Worm (Caenorhabditis elegans) whole organism, L2 larva: ENCODE results near the gene Y7A5A.6.

Experiments used
- C34F6.9 ChIP-seq: fragments of 150-350 bp; optimal IDR thresholded peaks from 2 replicates; lab custom pipeline; 2014; ENCODE audit warnings: missing biosample characterization, missing genetic modification characterization
- F13H6.1 ChIP-seq: sonication (generic microtip); optimal IDR thresholded peaks from 2 replicates; lab custom pipeline; 2016; ENCODE audit warnings: missing genetic modification characterization, missing compliant biosample characterization
- R02D3.7 ChIP-seq: fragments of 150-350 bp; optimal IDR thresholded peaks from 2 replicates; lab custom pipeline; 2014; ENCODE audit warnings: missing biosample characterization, missing genetic modification characterization
- Y55F3AM.14 ChIP-seq: fragments of 200-800 bp; sonication (Bioruptor generic); optimal IDR thresholded peaks from 2 replicates; lab custom pipeline; 2018; ENCODE audit warnings: mild to moderate bottlenecking, missing genetic modification characterization, missing compliant biosample characterization
- ZK546.5 ChIP-seq: sonication (generic microtip); optimal IDR thresholded peaks from 2 replicates; lab custom pipeline; 2017; ENCODE audit warnings: missing biosample characterization, missing genetic modification characterization
- alr-1 ChIP-seq: fragments of 150-350 bp; optimal IDR thresholded peaks from 2 replicates; lab custom pipeline; 2014; ENCODE audit warnings: missing biosample characterization, missing genetic modification characterization
- aly-2 ChIP-seq: fragments of 150-350 bp; optimal IDR thresholded peaks from 2 replicates; lab custom pipeline; 2014; ENCODE audit warnings: missing biosample characterization, missing genetic modification characterization
- ama-1 ChIP-seq: fragments of 150-350 bp; optimal IDR thresholded peaks from 2 replicates; lab custom pipeline; 2018; ENCODE audit warnings: inconsistent platforms
- blmp-1 ChIP-seq: sonication (generic microtip); optimal IDR thresholded peaks from 2 replicates; lab custom pipeline; 2017; ENCODE audit warnings: missing genetic modification characterization, mild to moderate bottlenecking, missing compliant biosample characterization, antibody characterized with exemption, moderate library complexity; ENCODE audit not compliant: insufficient read depth
- ceh-16 ChIP-seq: fragments of 150-350 bp; optimal IDR thresholded peaks from 2 replicates; lab custom pipeline; 2014; ENCODE audit warnings: missing biosample characterization, missing genetic modification characterization
- crh-2 ChIP-seq: sonication (generic microtip); optimal IDR thresholded peaks from 2 replicates; lab custom pipeline; 2017; ENCODE audit warnings: missing biosample characterization, missing genetic modification characterization
- dmd-4 ChIP-seq: sonication (generic microtip); optimal IDR thresholded peaks from 2 replicates; lab custom pipeline; 2017; ENCODE audit warnings: missing biosample characterization, missing genetic modification characterization
- elt-1 ChIP-seq: fragments of 150-350 bp; optimal IDR thresholded peaks from 2 replicates; lab custom pipeline; 2014; ENCODE audit warnings: missing biosample characterization, missing genetic modification characterization
- elt-3 ChIP-seq: sonication (generic microtip); optimal IDR thresholded peaks from 2 replicates; lab custom pipeline; 2017; ENCODE audit warnings: missing biosample characterization, missing genetic modification characterization
- fos-1 ChIP-seq: fragments of 150-350 bp; optimal IDR thresholded peaks from 2 replicates; lab custom pipeline; 2014; ENCODE audit warnings: missing biosample characterization, missing genetic modification characterization
- gmeb-1 ChIP-seq: fragments of 150-350 bp; optimal IDR thresholded peaks from 2 replicates; lab custom pipeline; 2014; ENCODE audit warnings: missing biosample characterization, missing genetic modification characterization
- lin-11 ChIP-seq: fragments of 150-350 bp; sonication (generic microtip); optimal IDR thresholded peaks from 2 replicates; lab custom pipeline; 2014; ENCODE audit warnings: missing biosample characterization, missing genetic modification characterization, inconsistent platforms, mixed read lengths
- lin-39 ChIP-seq: fragments of 150-350 bp; optimal IDR thresholded peaks from 2 replicates; lab custom pipeline; 2014; ENCODE audit warnings: missing biosample characterization, missing genetic modification reagents, missing genetic modification characterization
- lsy-2 ChIP-seq, 2 experiments: fragments of 150-350 bp in 1 of 2; sonication (generic microtip) in 1 of 2; optimal IDR thresholded peaks; 2 replicates each; lab custom pipeline; 2014 to 2017; ENCODE audit warnings: missing biosample characterization in 2 of 2, missing genetic modification characterization in 2 of 2
- mdl-1 ChIP-seq, 2 experiments: fragments of 150-350 bp in 1 of 2; sonication (generic microtip) in 1 of 2; optimal IDR thresholded peaks; 2 replicates each; lab custom pipeline; 2017; ENCODE audit warnings: missing biosample characterization in 2 of 2, missing genetic modification characterization in 2 of 2
- nhr-10 ChIP-seq: sonication (generic microtip); optimal IDR thresholded peaks from 2 replicates; lab custom pipeline; 2017; ENCODE audit warnings: missing biosample characterization, missing genetic modification characterization
- nhr-11 ChIP-seq: fragments of 150-350 bp; optimal IDR thresholded peaks from 2 replicates; lab custom pipeline; 2014; ENCODE audit warnings: missing biosample characterization, missing genetic modification characterization
- nhr-12 ChIP-seq: fragments of 150-350 bp; optimal IDR thresholded peaks from 2 replicates; lab custom pipeline; 2014; ENCODE audit warnings: missing biosample characterization, missing genetic modification characterization
- nhr-129 ChIP-seq: fragments of 150-350 bp; optimal IDR thresholded peaks from 2 replicates; lab custom pipeline; 2014; ENCODE audit warnings: missing biosample characterization, missing genetic modification characterization
- nhr-21 ChIP-seq: fragments of 150-350 bp; optimal IDR thresholded peaks from 2 replicates; lab custom pipeline; 2014; ENCODE audit warnings: missing biosample characterization, missing genetic modification characterization
- nhr-237 ChIP-seq: fragments of 150-350 bp; optimal IDR thresholded peaks from 2 replicates; lab custom pipeline; 2014; ENCODE audit warnings: missing biosample characterization, missing genetic modification characterization
- nhr-25 ChIP-seq: fragments of 150-350 bp; sonication (generic microtip); optimal IDR thresholded peaks from 3 replicates; lab custom pipeline; 2014; ENCODE audit warnings: missing biosample characterization, missing genetic modification characterization
- nhr-6 ChIP-seq: fragments of 150-350 bp; optimal IDR thresholded peaks from 2 replicates; lab custom pipeline; 2014; ENCODE audit warnings: missing biosample characterization, missing genetic modification characterization
- peb-1 ChIP-seq: fragments of 150-350 bp; optimal IDR thresholded peaks from 2 replicates; lab custom pipeline; 2014; ENCODE audit warnings: missing biosample characterization, missing genetic modification characterization
- sem-4 ChIP-seq: fragments of 150-350 bp; optimal IDR thresholded peaks from 2 replicates; lab custom pipeline; 2014; ENCODE audit warnings: missing biosample characterization, missing genetic modification reagents, missing genetic modification characterization
- skn-1 ChIP-seq: sonication (generic microtip); optimal IDR thresholded peaks from 2 replicates; lab custom pipeline; 2017; ENCODE audit warnings: missing biosample characterization, missing genetic modification characterization
- sma-9 ChIP-seq, 2 experiments: fragments of 150-350 bp in 1 of 2; sonication (generic microtip) in 1 of 2; optimal IDR thresholded peaks; 2 replicates each; lab custom pipeline; 2014 to 2016; ENCODE audit warnings: missing genetic modification characterization in 2 of 2, mild to moderate bottlenecking in 1 of 2, missing biosample characterization in 1 of 2, missing compliant biosample characterization in 1 of 2, missing genetic modification reagents in 1 of 2, moderate library complexity in 1 of 2
- unc-39 ChIP-seq: fragments of 150-350 bp; optimal IDR thresholded peaks from 2 replicates; lab custom pipeline; 2014; ENCODE audit warnings: missing biosample characterization, missing genetic modification characterization
- unc-55 ChIP-seq: fragments of 150-350 bp; sonication (generic microtip); optimal IDR thresholded peaks from 3 replicates; lab custom pipeline; 2014; ENCODE audit warnings: missing biosample characterization, missing genetic modification reagents, missing genetic modification characterization
- zag-1 ChIP-seq: fragments of 150-350 bp; optimal IDR thresholded peaks from 2 replicates; lab custom pipeline; 2014; ENCODE audit warnings: missing biosample characterization, missing genetic modification characterization
- ztf-1 ChIP-seq: fragments of 200-800 bp; sonication (Bioruptor generic); conservative IDR thresholded peaks from 2 replicates; pipeline ENCODE4 v1.3.6; 2022; ENCODE audit warnings: missing genetic modification characterization, missing compliant biosample characterization
- ztf-11 ChIP-seq: sonication (generic microtip); optimal IDR thresholded peaks from 2 replicates; lab custom pipeline; 2017; ENCODE audit warnings: missing biosample characterization, missing genetic modification characterization

Y7A5A.6 gene

DNA sequence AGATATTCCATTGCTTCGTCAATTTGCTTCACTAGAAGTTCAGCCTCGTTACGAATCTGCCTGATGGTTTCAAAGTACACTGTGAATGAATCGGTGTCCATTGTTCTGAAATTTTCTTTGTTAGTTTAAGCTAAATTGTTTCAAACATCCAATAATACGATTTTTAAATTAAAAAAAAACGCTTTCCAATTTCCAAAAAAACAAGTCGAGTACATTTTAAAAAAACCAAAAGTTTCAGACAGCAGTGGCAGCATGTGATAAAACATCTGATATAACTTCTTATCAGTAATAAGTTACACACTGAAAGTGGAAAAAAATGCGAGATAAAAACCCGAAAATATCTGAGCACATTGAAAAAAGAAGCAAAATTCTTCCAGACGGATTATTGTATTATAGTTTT is at the start of gene Y7A5A.6:
TSS of gene Y7A5A.6 (minus strand) at position 101 of the 400 bp plus-strand sequence.
- TF ChIP-seq skn-1 (tag; lab: Kevin White, UChicago) = no peak
- no peak for TF ChIP-seq nhr-10 (tag; lab: Kevin White, UChicago)
- no peak for TF ChIP-seq ztf-11
- no peak for TF ChIP-seq lin-11 (tag; lab: Kevin White, UChicago)
- no peak for TF ChIP-seq C34F6.9 (tag; lab: Kevin White, UChicago)
- TF ChIP-seq nhr-25 (tag; lab: Kevin White, UChicago) = no peak
- no peak for TF ChIP-seq ztf-1
- no peak for TF ChIP-seq unc-55
- no peak for TF ChIP-seq aly-2
- TF ChIP-seq sem-4 (tag; lab: Kevin White, UChicago) = no peak
- no peak for TF ChIP-seq Y55F3AM.14
- no peak for TF ChIP-seq zag-1 (tag; lab: Kevin White, UChicago)
- no peak for TF ChIP-seq R02D3.7 (tag; lab: Kevin White, UChicago)
- TF ChIP-seq F13H6.1 (tag; lab: Kevin White, UChicago) = no peak
- no peak for TF ChIP-seq lsy-2 (tag; optimal IDR thresholded peaks at IDR 0.05; lab: Kevin White, UChicago)

DNA sequence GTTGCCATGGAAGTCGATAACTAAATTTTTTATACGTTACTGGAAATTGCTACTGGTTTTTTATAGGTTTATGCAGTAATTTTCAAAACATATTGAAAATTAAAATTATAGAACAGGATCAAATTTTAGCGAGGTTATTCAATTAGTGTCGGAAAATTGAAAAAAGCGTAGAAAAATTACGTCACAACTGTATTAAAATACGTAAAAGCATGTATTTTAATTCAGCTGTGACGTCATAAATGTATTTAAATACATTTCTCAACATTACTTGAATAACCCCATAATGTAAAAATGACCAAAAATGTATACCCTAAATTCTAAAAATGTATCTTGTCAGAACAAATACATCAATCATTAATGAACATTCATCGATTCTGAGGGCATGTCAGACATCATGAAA is 49.4 kb upstream of the Y7A5A.6 start:
- TF ChIP-seq gmeb-1 (tag; lab: Kevin White, UChicago) (no peak), nhr-11 (tag; lab: Kevin White, UChicago) (no peak), nhr-21 (tag; lab: Kevin White, UChicago) (no peak), elt-3 (tag; lab: Kevin White, UChicago) (no peak), lin-11 (tag; lab: Kevin White, UChicago) (no peak), sem-4 (tag; lab: Kevin White, UChicago) (no peak), ama-1 (no peak), unc-39 (tag; lab: Kevin White, UChicago) (no peak), dmd-4 (tag; lab: Kevin White, UChicago) (no peak), lin-39 (no peak), nhr-12 (no peak), elt-1 (tag; lab: Kevin White, UChicago) (no peak), nhr-129 (tag; lab: Kevin White, UChicago) (no peak), lsy-2 (tag; optimal IDR thresholded peaks at IDR 0.05; lab: Kevin White, UChicago) (no peak), zag-1 (tag; lab: Kevin White, UChicago) (no peak), nhr-237 (tag; lab: Kevin White, UChicago) (no peak)
- TF ChIP-seq, all 48 proteins: peak for 0

DNA sequence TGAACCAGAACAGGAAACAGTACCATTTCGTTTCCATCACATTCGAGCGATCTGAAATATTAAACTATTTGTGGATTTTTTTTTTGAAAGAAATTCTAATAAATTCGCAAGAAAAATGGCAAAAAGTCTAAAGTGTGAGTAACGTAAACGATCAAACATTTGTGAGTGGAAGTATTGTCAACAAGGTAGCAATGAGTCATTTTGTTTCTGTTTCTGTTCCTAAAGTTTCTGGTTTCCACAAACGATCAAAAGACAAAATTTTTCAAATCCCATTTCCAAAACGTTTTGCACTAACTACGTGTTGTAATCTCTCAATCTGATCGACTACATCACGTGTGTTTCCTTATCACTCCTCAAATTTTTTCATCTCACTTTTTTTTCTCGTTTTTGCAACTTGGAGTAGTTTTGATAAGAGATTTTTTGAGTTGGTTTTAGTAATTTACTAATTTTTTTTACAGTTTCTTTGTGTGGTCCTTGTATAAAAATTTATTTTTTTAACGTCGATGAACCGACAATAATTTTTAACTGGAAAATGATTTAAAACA is 48.1 kb upstream of the Y7A5A.6 start, which contains the start of gene F59F4.3:
TSS of gene F59F4.3 (minus strand) at position 51 of the 545 bp plus-strand sequence.
- no peak for TF ChIP-seq skn-1 (tag; lab: Kevin White, UChicago)
- peak; percentile 49 for TF ChIP-seq sma-9 (GFP tag; optimal IDR thresholded peaks at IDR 0.05; lab: Kevin White, UChicago)
- TF ChIP-seq sma-9 (tag; optimal IDR thresholded peaks at IDR 0.05; lab: Kevin White, UChicago) = no peak
- no peak for TF ChIP-seq ZK546.5
- TF ChIP-seq C34F6.9 (tag; lab: Kevin White, UChicago) = no peak
- no peak for TF ChIP-seq alr-1 (tag; lab: Kevin White, UChicago)
- TF ChIP-seq unc-55 = no peak
- no peak for TF ChIP-seq elt-3 (tag; lab: Kevin White, UChicago)
- peak; percentile 33 for TF ChIP-seq crh-2 (tag; lab: Kevin White, UChicago)
- no peak for TF ChIP-seq nhr-129 (tag; lab: Kevin White, UChicago)
- no peak for TF ChIP-seq nhr-6 (tag; lab: Kevin White, UChicago)
- no peak for TF ChIP-seq R02D3.7 (tag; lab: Kevin White, UChicago)
- TF ChIP-seq mdl-1 (tag; optimal IDR thresholded peaks at IDR 0.05; lab: Kevin White, UChicago) = no peak
- TF ChIP-seq nhr-10 (tag; lab: Kevin White, UChicago) = no peak
- no peak for TF ChIP-seq peb-1 (tag; lab: Kevin White, UChicago)
- TF ChIP-seq blmp-1 (tag; lab: Kevin White, UChicago) = peak; percentile 4
- TF ChIP-seq lin-39 = no peak
- no peak for TF ChIP-seq nhr-25 (tag; lab: Kevin White, UChicago)
- TF ChIP-seq ceh-16 = no peak
- TF ChIP-seq fos-1 (tag; lab: Kevin White, UChicago) = no peak
- TF ChIP-seq dmd-4 (tag; lab: Kevin White, UChicago) = no peak
